Worm (Caenorhabditis elegans): ENCODE data around the gene fbxa-98.

DNA sequence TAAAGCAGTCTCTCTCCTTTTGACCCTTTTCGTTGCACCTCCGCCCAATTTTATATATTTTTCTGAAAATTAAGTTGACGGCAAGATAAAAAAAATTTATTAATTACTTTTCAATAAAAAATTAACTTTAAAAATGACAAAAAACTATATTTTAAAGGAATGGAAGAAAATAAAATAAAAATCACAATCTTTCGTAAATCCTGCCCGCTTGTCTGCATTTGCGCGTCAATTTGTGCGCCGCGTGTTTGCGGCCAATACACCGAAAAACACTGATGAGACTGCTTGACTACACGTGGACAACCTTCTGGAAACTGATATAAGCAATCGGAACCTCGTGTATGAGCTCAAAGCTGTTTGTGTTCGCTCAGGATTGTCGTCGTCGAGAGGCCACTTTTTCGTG, 3.8 kb downstream of the fbxa-98 start, which contains the start of gene C08F11.7:
- TF ChIP-seq ztf-29 (GFP tag; IDR thresholded peaks at IDR 0.05), result no peak
- TF ChIP-seq flt-1 (GFP tag; IDR thresholded peaks at IDR 0.05), result no peak
- no peak for TF ChIP-seq ref-1 (GFP tag; conservative IDR thresholded peaks at IDR 0.05)
- TF ChIP-seq tab-1 (GFP tag; IDR thresholded peaks at IDR 0.05), result no peak
- TF ChIP-seq ztf-23 (GFP tag; IDR thresholded peaks at IDR 0.05), result no peak
- TF ChIP-seq T22C8.4 (GFP tag; IDR thresholded peaks at IDR 0.05), result no peak
- no peak for TF ChIP-seq klf-2 (GFP tag; conservative IDR thresholded peaks at IDR 0.05)
